Fruit fly (Drosophila melanogaster): ENCODE results near the gene CG42876.

Gene CG42876

dm6 chr2L:15812041-15812440 lies at the start of gene CG42876:
Gene CG42876, minus strand, starts transcription at chr2L:15812141.
- TF ChIP-seq CG7101 (tag; optimal IDR thresholded peaks at IDR 0.05) (no peak), cic (GFP tag; optimal IDR thresholded peaks at IDR 0.05) (no peak), CG33017 (tag; optimal IDR thresholded peaks at IDR 0.05) (no peak), tj (GFP tag; optimal IDR thresholded peaks at IDR 0.05) (no peak), Hr96 (GFP tag; optimal IDR thresholded peaks at IDR 0.05) (no peak), Clk (GFP tag; optimal IDR thresholded peaks at IDR 0.05) (no peak), CG5204 (GFP tag; optimal IDR thresholded peaks at IDR 0.05) (no peak), toe (GFP tag; optimal IDR thresholded peaks at IDR 0.05) (no peak), pad (GFP tag; optimal IDR thresholded peaks at IDR 0.05) (no peak), Crg-1 (GFP tag; optimal IDR thresholded peaks at IDR 0.05) (no peak), CG12768 (GFP tag; optimal IDR thresholded peaks at IDR 0.05) (no peak), CG7045 (GFP tag; optimal IDR thresholded peaks at IDR 0.05) (no peak), CG14711 (tag; optimal IDR thresholded peaks at IDR 0.05) (no peak), ovo (GFP tag; optimal IDR thresholded peaks at IDR 0.05) (no peak), CG1620 (GFP tag; optimal IDR thresholded peaks at IDR 0.05) (no peak), cnc (optimal IDR thresholded peaks at IDR 0.05) (no peak), CG11617 (GFP tag; optimal IDR thresholded peaks at IDR 0.05) (no peak)

dm6 chr2L:15853826-15854225 lies 41.9 kb upstream of the CG42876 start, which contains the start of gene Tektin-A:
Gene Tektin-A, plus strand, starts transcription at chr2L:15854126.
- TF ChIP-seq bab1 (GFP tag; optimal IDR thresholded peaks at IDR 0.05) (no peak), toe (GFP tag; optimal IDR thresholded peaks at IDR 0.05) (no peak), cic (GFP tag; optimal IDR thresholded peaks at IDR 0.05) (no peak), CG14711 (tag; optimal IDR thresholded peaks at IDR 0.05) (no peak), CG11617 (GFP tag; optimal IDR thresholded peaks at IDR 0.05) (no peak), Hr96 (GFP tag; optimal IDR thresholded peaks at IDR 0.05) (no peak), CG1620 (GFP tag; optimal IDR thresholded peaks at IDR 0.05) (no peak), CG12768 (GFP tag; optimal IDR thresholded peaks at IDR 0.05) (no peak), CG7101 (tag; optimal IDR thresholded peaks at IDR 0.05) (no peak), tj (GFP tag; optimal IDR thresholded peaks at IDR 0.05) (no peak), CG7045 (GFP tag; optimal IDR thresholded peaks at IDR 0.05) (no peak), CG33017 (tag; optimal IDR thresholded peaks at IDR 0.05) (no peak), CG5204 (GFP tag; optimal IDR thresholded peaks at IDR 0.05) (no peak), cnc (optimal IDR thresholded peaks at IDR 0.05) (no peak)

- TF ChIP-seq tj (GFP tag; optimal IDR thresholded peaks at IDR 0.05) (no peak), Clk (GFP tag; optimal IDR thresholded peaks at IDR 0.05) (no peak), CG11617 (GFP tag; optimal IDR thresholded peaks at IDR 0.05) (no peak), CG14711 (tag; optimal IDR thresholded peaks at IDR 0.05) (no peak)
Measured at dm6 chr2L:15852292-15852691, 40.4 kb upstream of the CG42876 start, which contains the start of gene CG13243. Gene CG13243, plus strand, starts transcription at chr2L:15852592.

- no peak for TF ChIP-seq Mnt (GFP tag; optimal IDR thresholded peaks at IDR 0.05)
- no peak for TF ChIP-seq Crg-1 (GFP tag; optimal IDR thresholded peaks at IDR 0.05)
- TF ChIP-seq Hr96 (GFP tag; optimal IDR thresholded peaks at IDR 0.05): no peak
- no peak for TF ChIP-seq CG12768 (GFP tag; optimal IDR thresholded peaks at IDR 0.05)
- no peak for TF ChIP-seq toe (GFP tag; optimal IDR thresholded peaks at IDR 0.05)
- TF ChIP-seq cnc (optimal IDR thresholded peaks at IDR 0.05): no peak
- TF ChIP-seq ovo (GFP tag; optimal IDR thresholded peaks at IDR 0.05): no peak
- no peak for TF ChIP-seq CG14711 (tag; optimal IDR thresholded peaks at IDR 0.05)
- TF ChIP-seq CG11617 (GFP tag; optimal IDR thresholded peaks at IDR 0.05): no peak
Measured at dm6 chr2L:15846600-15846999, 34.7 kb upstream of the CG42876 start.

- TF ChIP-seq CG7045 (GFP tag; optimal IDR thresholded peaks at IDR 0.05) (no peak), kay (GFP tag; ENCODE audit: borderline replicate concordance) (no peak), Hr96 (GFP tag; optimal IDR thresholded peaks at IDR 0.05) (no peak), CG12768 (GFP tag; optimal IDR thresholded peaks at IDR 0.05) (no peak), CG1620 (GFP tag; optimal IDR thresholded peaks at IDR 0.05) (no peak), tj (GFP tag; optimal IDR thresholded peaks at IDR 0.05) (no peak), CG7101 (tag; optimal IDR thresholded peaks at IDR 0.05) (no peak), cic (GFP tag; optimal IDR thresholded peaks at IDR 0.05) (no peak), Clk (GFP tag; optimal IDR thresholded peaks at IDR 0.05) (no peak), CG14711 (tag; optimal IDR thresholded peaks at IDR 0.05) (no peak), Mnt (GFP tag; optimal IDR thresholded peaks at IDR 0.05) (no peak), bab1 (GFP tag; optimal IDR thresholded peaks at IDR 0.05) (no peak), cnc (optimal IDR thresholded peaks at IDR 0.05) (no peak), Crg-1 (GFP tag; optimal IDR thresholded peaks at IDR 0.05) (no peak), toe (GFP tag; optimal IDR thresholded peaks at IDR 0.05) (no peak), ovo (GFP tag; optimal IDR thresholded peaks at IDR 0.05) (no peak), CG11617 (GFP tag; optimal IDR thresholded peaks at IDR 0.05) (no peak), CG33017 (tag; optimal IDR thresholded peaks at IDR 0.05) (no peak), CG5204 (GFP tag; optimal IDR thresholded peaks at IDR 0.05) (no peak), pad (GFP tag; optimal IDR thresholded peaks at IDR 0.05) (no peak)
Measured at dm6 chr2L:15835558-15835957, 23.6 kb upstream of the CG42876 start, which contains the start of gene CG18518. Gene CG18518, minus strand, starts transcription at chr2L:15835658.

dm6 chr2L:15796300-15796699 lies 15.6 kb downstream of the CG42876 start:
- no peak for TF ChIP-seq ovo (GFP tag; optimal IDR thresholded peaks at IDR 0.05)
- TF ChIP-seq CG7045 (GFP tag; optimal IDR thresholded peaks at IDR 0.05): no peak
- no peak for TF ChIP-seq CG5204 (GFP tag; optimal IDR thresholded peaks at IDR 0.05)
- no peak for TF ChIP-seq Crg-1 (GFP tag; optimal IDR thresholded peaks at IDR 0.05)
- TF ChIP-seq CG33017 (tag; optimal IDR thresholded peaks at IDR 0.05): no peak
- no peak for TF ChIP-seq CG7101 (tag; optimal IDR thresholded peaks at IDR 0.05)
- no peak for TF ChIP-seq Mnt (GFP tag; optimal IDR thresholded peaks at IDR 0.05)

- no peak for TF ChIP-seq CG5204 (GFP tag; optimal IDR thresholded peaks at IDR 0.05)
- TF ChIP-seq tj (GFP tag; optimal IDR thresholded peaks at IDR 0.05): no peak
- TF ChIP-seq Crg-1 (GFP tag; optimal IDR thresholded peaks at IDR 0.05): no peak
- TF ChIP-seq CG7101 (tag; optimal IDR thresholded peaks at IDR 0.05): no peak
- TF ChIP-seq Mnt (GFP tag; optimal IDR thresholded peaks at IDR 0.05): no peak
- no peak for TF ChIP-seq cnc (optimal IDR thresholded peaks at IDR 0.05)
- no peak for TF ChIP-seq cic (GFP tag; optimal IDR thresholded peaks at IDR 0.05)
- TF ChIP-seq toe (GFP tag; optimal IDR thresholded peaks at IDR 0.05): no peak
- no peak for TF ChIP-seq kay (GFP tag; ENCODE audit: borderline replicate concordance)
Measured at dm6 chr2L:15783785-15784184, 28.2 kb downstream of the CG42876 start, which contains the start of gene t-Grip91. Gene t-Grip91, plus strand, starts transcription at chr2L:15784085.
